Fruit fly (Drosophila melanogaster): ENCODE data around the gene CG9360.
A peak's percentile ranks its signal among the peaks of the same experiment; 100 is the strongest.

The CG9360 gene

DNA sequence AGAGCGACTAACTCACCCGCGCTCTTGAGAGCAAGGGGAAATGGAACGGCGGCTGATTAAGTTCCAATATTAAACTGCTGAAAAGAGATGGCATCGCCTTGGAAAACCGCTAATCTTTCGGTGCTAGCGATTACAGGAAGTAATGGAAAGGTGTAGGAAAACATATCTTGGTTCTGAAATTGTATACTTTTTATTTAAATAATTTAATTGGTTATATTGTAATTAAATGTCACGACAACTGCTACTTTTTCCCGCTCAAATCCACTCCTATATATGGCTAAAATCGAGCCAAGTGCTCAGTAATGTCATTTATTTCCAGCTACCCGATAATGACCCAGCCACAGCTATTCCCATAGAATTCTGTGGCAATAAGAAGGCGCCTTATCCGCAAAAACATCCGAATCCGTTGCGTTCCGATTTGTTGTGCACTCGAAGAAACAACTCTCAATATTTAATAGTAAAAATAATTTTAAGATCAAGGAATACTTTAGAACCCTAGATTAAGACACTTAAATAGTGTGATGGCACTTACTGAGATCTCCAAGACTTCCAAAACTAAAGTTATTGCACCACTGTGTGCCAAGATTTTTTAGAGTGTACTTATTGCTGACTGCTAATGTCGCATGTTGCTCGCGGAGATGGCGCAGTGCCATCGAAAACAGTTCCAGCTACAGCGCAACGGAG is 23.9 kb upstream of the CG9360 start (continued):
- peak; percentile 88 for TF ChIP-seq Sox102F (GFP tag; optimal IDR thresholded peaks at IDR 0.05)
- peak; percentile 85 for TF ChIP-seq dac (GFP tag; optimal IDR thresholded peaks at IDR 0.05)
- peak; percentile 93 for TF ChIP-seq CG6163 (GFP tag; IDR thresholded peaks at IDR 0.05)
- no peak for TF ChIP-seq Hr38 (GFP tag; optimal IDR thresholded peaks at IDR 0.05)
- peak; percentile 96 for TF ChIP-seq Eip78C (GFP tag)
- TF ChIP-seq ss (GFP tag; optimal IDR thresholded peaks at IDR 0.05) = peak; percentile 67 to 86
- TF ChIP-seq spab (GFP tag; optimal IDR thresholded peaks at IDR 0.05) = peak; percentile 81
- TF ChIP-seq Sox14 (GFP tag; optimal IDR thresholded peaks at IDR 0.05) = peak; percentile 88
- peak; percentile 68 for TF ChIP-seq vri (GFP tag; optimal IDR thresholded peaks at IDR 0.05)
- TF ChIP-seq CG11902 (GFP tag; optimal IDR thresholded peaks at IDR 0.05) = peak; percentile 66
- TF ChIP-seq CG8319 (GFP tag; optimal IDR thresholded peaks at IDR 0.05) = peak; percentile 65
- peak; percentile 81 for TF ChIP-seq CG4318 (GFP tag; optimal IDR thresholded peaks at IDR 0.05)
- peak; percentile 89 for TF ChIP-seq CG1621 (tag; optimal IDR thresholded peaks at IDR 0.05)
- peak; percentile 59 for TF ChIP-seq CG6854 (GFP tag; optimal IDR thresholded peaks at IDR 0.05)
- TF ChIP-seq pdm3 (GFP tag; optimal IDR thresholded peaks at IDR 0.05) = peak; percentile 90
- peak; percentile 84 for TF ChIP-seq Ets96B (tag; optimal IDR thresholded peaks at IDR 0.05)
- TF ChIP-seq Hr4 (GFP tag; optimal IDR thresholded peaks at IDR 0.05) = peak; percentile 85
- TF ChIP-seq eg (GFP tag; IDR thresholded peaks at IDR 0.05) = peak; percentile 93
- TF ChIP-seq lz (GFP tag; optimal IDR thresholded peaks at IDR 0.05) = peak; percentile 84
- peak; percentile 70 for TF ChIP-seq Ets21C (GFP tag; optimal IDR thresholded peaks at IDR 0.05)
- TF ChIP-seq CG3032 (tag; optimal IDR thresholded peaks at IDR 0.05) = peak; percentile 81
- TF ChIP-seq CG31627 (GFP tag; optimal IDR thresholded peaks at IDR 0.05) = peak; percentile 85
- peak; percentile 86 for TF ChIP-seq CG6276 (GFP tag; optimal IDR thresholded peaks at IDR 0.05)
- peak; percentile 85 for TF ChIP-seq CG8119 (GFP tag; IDR thresholded peaks at IDR 0.05)
- TF ChIP-seq CG7368 (GFP tag; optimal IDR thresholded peaks at IDR 0.05) = peak; percentile 75
- peak; percentile 87 for TF ChIP-seq esn (GFP tag; optimal IDR thresholded peaks at IDR 0.05)

DNA sequence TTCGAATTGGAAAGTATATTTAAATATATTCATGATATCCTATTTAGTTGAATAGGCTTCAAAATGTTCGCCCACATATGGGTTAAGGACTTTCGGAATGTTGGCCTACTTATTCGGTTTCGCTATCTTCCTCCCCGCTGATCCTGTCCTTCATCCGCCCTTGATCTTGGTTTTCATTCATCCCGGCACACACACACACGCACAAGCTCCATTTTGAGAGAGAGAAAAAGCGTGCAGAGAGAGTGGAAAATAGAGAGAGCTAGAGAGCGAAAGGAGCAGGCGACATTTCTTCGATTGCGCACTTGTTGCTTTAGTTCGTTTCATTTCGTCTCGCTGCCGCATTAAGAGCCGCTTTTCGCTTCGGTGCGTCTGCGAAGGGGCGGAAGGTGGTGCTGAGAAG is 22.7 kb upstream of the CG9360 start, which contains the start of gene Karl:
Karl (plus strand) TSS at position 301 of the 400 bp plus-strand sequence.
- TF ChIP-seq CG6792 (GFP tag; optimal IDR thresholded peaks at IDR 0.05) (no peak), CG8632 (GFP tag; optimal IDR thresholded peaks at IDR 0.05) (no peak), Sox15 (GFP tag; optimal IDR thresholded peaks at IDR 0.05) (no peak), CG6276 (GFP tag; optimal IDR thresholded peaks at IDR 0.05) (no peak), OdsH (GFP tag; optimal IDR thresholded peaks at IDR 0.05) (no peak), CG11902 (GFP tag; optimal IDR thresholded peaks at IDR 0.05) (no peak), dac (GFP tag; optimal IDR thresholded peaks at IDR 0.05) (no peak), spab (GFP tag; optimal IDR thresholded peaks at IDR 0.05) (no peak), CG16779 (tag; optimal IDR thresholded peaks at IDR 0.05) (no peak), Eip75B (GFP tag; optimal IDR thresholded peaks at IDR 0.05) (no peak), CG10669 (GFP tag; optimal IDR thresholded peaks at IDR 0.05) (no peak), ss (GFP tag; optimal IDR thresholded peaks at IDR 0.05) (no peak)

DNA sequence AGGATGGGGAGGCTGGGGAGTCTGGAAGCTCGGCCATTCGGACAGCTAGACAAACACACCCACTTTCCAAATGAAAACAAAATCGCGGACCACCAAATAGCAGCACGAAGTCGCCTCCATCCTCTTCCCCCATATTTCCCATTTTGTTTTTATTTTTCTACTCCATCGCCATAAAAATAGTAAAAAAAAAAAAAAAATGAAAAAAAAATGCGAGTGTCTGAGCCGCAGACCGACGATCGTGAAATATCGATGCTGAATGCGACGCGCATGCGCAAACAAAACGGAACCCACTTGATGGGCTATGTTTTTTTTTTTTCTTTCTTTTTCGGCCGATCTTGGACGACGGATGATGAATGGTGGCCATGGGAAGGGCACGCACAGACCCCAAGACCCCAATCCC is 20.6 kb upstream of the CG9360 start:
- TF ChIP-seq Sox102F (GFP tag; optimal IDR thresholded peaks at IDR 0.05) (no peak), Smox (GFP tag; optimal IDR thresholded peaks at IDR 0.05) (no peak), CG6276 (GFP tag; optimal IDR thresholded peaks at IDR 0.05) (peak; percentile 33), Eip78C (GFP tag) (peak; percentile 11), CG6163 (GFP tag; IDR thresholded peaks at IDR 0.05) (peak; percentile 59; the same call in 2 of the 3 replicates), CG6808 (GFP tag; optimal IDR thresholded peaks at IDR 0.05) (peak; percentile 63), Hr4 (GFP tag; optimal IDR thresholded peaks at IDR 0.05) (peak; percentile 5), CG3032 (tag; optimal IDR thresholded peaks at IDR 0.05) (no peak), cyc (GFP tag; optimal IDR thresholded peaks at IDR 0.05) (no peak), eg (GFP tag; IDR thresholded peaks at IDR 0.05) (peak; percentile 74), dsx (GFP tag; optimal IDR thresholded peaks at IDR 0.05; ENCODE audit: poor library complexity, severe bottlenecking) (peak; percentile 23), CG3919 (GFP tag; optimal IDR thresholded peaks at IDR 0.05) (no peak), topi (GFP tag; optimal IDR thresholded peaks at IDR 0.05) (no peak), CG8119 (GFP tag; IDR thresholded peaks at IDR 0.05) (peak; percentile 65), spab (GFP tag; optimal IDR thresholded peaks at IDR 0.05) (peak; percentile 39), CG32006 (GFP tag; optimal IDR thresholded peaks at IDR 0.05) (peak; percentile 4), CG9139 (GFP tag; optimal IDR thresholded peaks at IDR 0.05) (peak; percentile 64), CG15336 (GFP tag; IDR thresholded peaks at IDR 0.05) (peak; percentile 53), Ets96B (tag; optimal IDR thresholded peaks at IDR 0.05) (peak; percentile 19), ss (GFP tag; optimal IDR thresholded peaks at IDR 0.05) (peak; percentile 53 to 76), svp (GFP tag) (no peak), net (GFP tag; optimal IDR thresholded peaks at IDR 0.05) (no peak), Ets21C (GFP tag; optimal IDR thresholded peaks at IDR 0.05) (no peak)
